Worm (Caenorhabditis elegans) whole organism, young adult: ENCODE results near the gene B0454.5.
A peak's percentile ranks its signal among the peaks of the same experiment; 100 is the strongest.

Experiments
- B0019.2 ChIP-seq: fragments of 200-800 bp; sonication (Bioruptor generic); conservative IDR thresholded peaks from 2 replicates; pipeline ENCODE4 v1.3.6; 2022; ENCODE audit warnings: missing genetic modification reagents, missing genetic modification characterization, missing compliant biosample characterization
- C06A6.2 ChIP-seq: fragments of 200-800 bp; sonication (Bioruptor generic); conservative IDR thresholded peaks from 2 replicates; pipeline ENCODE4 v1.3.6; 2022; ENCODE audit warnings: missing genetic modification characterization, missing compliant biosample characterization
- C17E4.6 ChIP-seq: fragments of 200-800 bp; sonication (Bioruptor generic); IDR thresholded peaks from 2 replicates; pipeline ENCODE4 v1.3.6; 2022; ENCODE audit warnings: missing genetic modification reagents, missing genetic modification characterization, missing compliant biosample characterization
- D2030.7 ChIP-seq: fragments of 200-800 bp; sonication (Bioruptor generic); IDR thresholded peaks from 2 replicates; pipeline ENCODE4 v1.3.6; 2022; ENCODE audit warnings: missing genetic modification reagents, missing genetic modification characterization, missing compliant biosample characterization
- F33H1.4 ChIP-seq: fragments of 200-800 bp; sonication (Bioruptor generic); IDR thresholded peaks from 2 replicates; pipeline ENCODE4 v1.3.6; 2022; ENCODE audit warnings: missing genetic modification reagents, missing genetic modification characterization, missing compliant biosample characterization
- F49E8.2 ChIP-seq: sonication (generic microtip); optimal IDR thresholded peaks from 3 replicates; lab custom pipeline; 2017; ENCODE audit warnings: missing genetic modification characterization, mild to moderate bottlenecking, missing compliant biosample characterization, antibody characterized with exemption, moderate library complexity; ENCODE audit not compliant: insufficient read depth
- K11D2.4 ChIP-seq: fragments of 200-800 bp; sonication (Bioruptor generic); IDR thresholded peaks from 2 replicates; pipeline ENCODE4 v1.3.6; 2022; ENCODE audit warnings: missing genetic modification reagents, missing genetic modification characterization, missing compliant biosample characterization
- T07F8.4 ChIP-seq: sonication (generic microtip); optimal IDR thresholded peaks from 2 replicates; lab custom pipeline; 2016; ENCODE audit warnings: mild to moderate bottlenecking, missing genetic modification characterization, moderate library complexity, missing compliant biosample characterization
- Y53F4B.3 ChIP-seq: fragments of 200-800 bp; sonication (Bioruptor generic); IDR thresholded peaks from 2 replicates; pipeline ENCODE4 v1.3.6; 2022; ENCODE audit warnings: missing genetic modification reagents, missing genetic modification characterization, missing compliant biosample characterization
- Y53G8AR.9 ChIP-seq: fragments of 200-800 bp; sonication (Bioruptor generic); conservative IDR thresholded peaks from 2 replicates; pipeline ENCODE4 v1.3.6; 2022; ENCODE audit warnings: missing genetic modification reagents, missing genetic modification characterization, missing compliant biosample characterization
- ama-1 ChIP-seq, 3 experiments: fragments of 150-350 bp in 1 of 3; sonication (generic microtip) in 2 of 3; optimal IDR thresholded peaks; 2 replicates each; lab custom pipeline; 2014 to 2018; ENCODE audit warnings: missing biosample characterization in 2 of 3, missing genetic modification characterization in 2 of 3, missing genetic modification reagents in 2 of 3
- atf-7 ChIP-seq: sonication (generic microtip); optimal IDR thresholded peaks from 2 replicates; lab custom pipeline; 2017; ENCODE audit warnings: mild to moderate bottlenecking, missing genetic modification characterization, missing compliant biosample characterization
- attf-3 ChIP-seq: fragments of 200-800 bp; sonication (Bioruptor generic); conservative IDR thresholded peaks from 2 replicates; pipeline ENCODE4 v1.3.6; 2022; ENCODE audit warnings: missing genetic modification reagents, missing genetic modification characterization, missing compliant biosample characterization
- bed-2 ChIP-seq: fragments of 200-800 bp; sonication (Bioruptor generic); IDR thresholded peaks from 2 replicates; pipeline ENCODE4 v1.3.6; 2022; ENCODE audit warnings: missing genetic modification reagents, missing genetic modification characterization, missing compliant biosample characterization
- cebp-1 ChIP-seq, 2 experiments: fragments of 200-800 bp in 1 of 2; sonication (Bioruptor generic) in 1 of 2; sonication (generic microtip) in 1 of 2; IDR thresholded peaks in 1 of 2; optimal IDR thresholded peaks in 1 of 2; 2 replicates each; pipeline versions ENCODE4 v1.3.6 to Lab custom; 2017 to 2022; ENCODE audit warnings: missing compliant biosample characterization in 2 of 2, missing genetic modification characterization in 2 of 2, mild to moderate bottlenecking in 1 of 2, missing genetic modification reagents in 1 of 2, moderate library complexity in 1 of 2
- cebp-2 ChIP-seq: fragments of 200-800 bp; sonication (Bioruptor generic); IDR thresholded peaks from 2 replicates; pipeline ENCODE4 v1.3.6; 2022; ENCODE audit warnings: missing genetic modification characterization, missing compliant biosample characterization
- ceh-100 ChIP-seq: fragments of 200-800 bp; sonication (Bioruptor generic); IDR thresholded peaks from 2 replicates; pipeline ENCODE4 v1.3.6; 2022; ENCODE audit warnings: missing genetic modification reagents, missing genetic modification characterization, missing compliant biosample characterization
- ceh-27 ChIP-seq: fragments of 200-800 bp; sonication (Bioruptor generic); optimal IDR thresholded peaks from 2 replicates; lab custom pipeline; 2018; ENCODE audit warnings: mild to moderate bottlenecking, missing genetic modification characterization, moderate library complexity, missing compliant biosample characterization
- ceh-40 ChIP-seq: fragments of 200-800 bp; sonication (Bioruptor generic); IDR thresholded peaks from 2 replicates; pipeline ENCODE4 v1.3.6; 2022; ENCODE audit warnings: missing genetic modification characterization, missing compliant biosample characterization
- ceh-58 ChIP-seq: fragments of 200-800 bp; sonication (Bioruptor generic); IDR thresholded peaks from 2 replicates; pipeline ENCODE4 v1.3.6; 2022; ENCODE audit warnings: missing genetic modification characterization, missing compliant biosample characterization
- ceh-79 ChIP-seq: sonication (generic microtip); optimal IDR thresholded peaks from 2 replicates; lab custom pipeline; 2017; ENCODE audit warnings: mild to moderate bottlenecking, missing genetic modification characterization, missing compliant biosample characterization
- dpff-1 ChIP-seq: sonication (generic microtip); optimal IDR thresholded peaks from 2 replicates; lab custom pipeline; 2017; ENCODE audit warnings: mild to moderate bottlenecking, missing genetic modification characterization, missing compliant biosample characterization
- efl-1 ChIP-seq: fragments of 150-350 bp; optimal IDR thresholded peaks from 2 replicates; lab custom pipeline; 2014; ENCODE audit warnings: missing biosample characterization, missing genetic modification reagents, missing genetic modification characterization
- egl-18 ChIP-seq: fragments of 200-800 bp; sonication (Bioruptor generic); IDR thresholded peaks from 2 replicates; pipeline ENCODE4 v1.3.6; 2022; ENCODE audit warnings: missing genetic modification reagents, missing genetic modification characterization, missing compliant biosample characterization
- egl-44 ChIP-seq: fragments of 200-800 bp; sonication (Bioruptor generic); IDR thresholded peaks from 2 replicates; pipeline ENCODE4 v1.3.6; 2022; ENCODE audit warnings: missing genetic modification reagents, missing genetic modification characterization, missing compliant biosample characterization
- gei-17 ChIP-seq: fragments of 200-800 bp; sonication (Bioruptor generic); optimal IDR thresholded peaks from 2 replicates; lab custom pipeline; 2018; ENCODE audit warnings: mild to moderate bottlenecking, missing genetic modification characterization, missing compliant biosample characterization
- hmg-1.2 ChIP-seq: fragments of 200-800 bp; sonication (Bioruptor generic); IDR thresholded peaks from 2 replicates; pipeline ENCODE4 v1.3.6; 2022; ENCODE audit warnings: missing genetic modification reagents, missing genetic modification characterization, missing compliant biosample characterization
- let-607 ChIP-seq, 2 experiments: fragments of 200-800 bp in 1 of 2; sonication (Bioruptor generic) in 1 of 2; sonication (generic microtip) in 1 of 2; optimal IDR thresholded peaks; 2 replicates each; lab custom pipeline; 2016 to 2018; ENCODE audit warnings: mild to moderate bottlenecking in 2 of 2, missing compliant biosample characterization in 2 of 2, missing genetic modification characterization in 2 of 2, moderate library complexity in 2 of 2, missing genotype in 1 of 2
- lin-40 ChIP-seq: sonication (generic microtip); optimal IDR thresholded peaks from 2 replicates; lab custom pipeline; 2016; ENCODE audit warnings: missing genetic modification characterization, mild to moderate bottlenecking, missing compliant biosample characterization, missing genotype, missing genetic modification reagents
- lir-1 ChIP-seq: fragments of 200-800 bp; sonication (Bioruptor generic); conservative IDR thresholded peaks from 2 replicates; pipeline ENCODE4 v1.3.6; 2022; ENCODE audit warnings: missing genetic modification reagents, missing genetic modification characterization, missing compliant biosample characterization
- lsl-1 ChIP-seq: fragments of 200-800 bp; sonication (Bioruptor generic); optimal IDR thresholded peaks from 2 replicates; lab custom pipeline; 2018; ENCODE audit warnings: mild to moderate bottlenecking, missing genetic modification characterization, moderate library complexity, missing compliant biosample characterization
- mcd-1 ChIP-seq: fragments of 200-800 bp; sonication (Bioruptor generic); IDR thresholded peaks from 2 replicates; pipeline ENCODE4 v1.3.6; 2022; ENCODE audit warnings: missing genetic modification reagents, missing genetic modification characterization, missing compliant biosample characterization
- mel-28 ChIP-seq: sonication (generic microtip); optimal IDR thresholded peaks from 2 replicates; lab custom pipeline; 2016; ENCODE audit warnings: borderline replicate concordance, mild to moderate bottlenecking, missing genetic modification characterization, missing compliant biosample characterization
- nfya-2 ChIP-seq: fragments of 200-800 bp; sonication (Bioruptor generic); IDR thresholded peaks from 2 replicates; pipeline ENCODE4 v1.3.6; 2022; ENCODE audit warnings: missing genetic modification reagents, missing genetic modification characterization, missing compliant biosample characterization
- nfyb-1 ChIP-seq: fragments of 200-800 bp; sonication (Bioruptor generic); IDR thresholded peaks from 2 replicates; pipeline ENCODE4 v1.3.6; 2022; ENCODE audit warnings: missing genetic modification reagents, missing genetic modification characterization, missing compliant biosample characterization
- nhr-27 ChIP-seq: fragments of 200-800 bp; sonication (Bioruptor generic); optimal IDR thresholded peaks from 2 replicates; lab custom pipeline; 2018; ENCODE audit warnings: mild to moderate bottlenecking, missing genetic modification characterization, moderate library complexity, missing compliant biosample characterization
- nhr-90 ChIP-seq: sonication (generic microtip); optimal IDR thresholded peaks from 2 replicates; lab custom pipeline; 2016; ENCODE audit warnings: missing genotype, mild to moderate bottlenecking, missing genetic modification characterization, missing compliant biosample characterization
- pbrm-1 ChIP-seq: fragments of 200-800 bp; sonication (Bioruptor generic); IDR thresholded peaks from 2 replicates; pipeline ENCODE4 v1.3.6; 2022; ENCODE audit warnings: missing genetic modification reagents, missing genetic modification characterization, missing compliant biosample characterization
- pha-4 ChIP-seq: fragments of 150-350 bp; sonication (generic microtip); optimal IDR thresholded peaks from 2 replicates; lab custom pipeline; 2014; ENCODE audit warnings: missing biosample characterization, missing genetic modification reagents, missing genetic modification characterization
- rec-8 ChIP-seq, 2 experiments: sonication (generic microtip); optimal IDR thresholded peaks; 2 replicates each; lab custom pipeline; 2016; ENCODE audit warnings: mild to moderate bottlenecking in 2 of 2, missing genetic modification characterization in 2 of 2, missing genetic modification reagents in 2 of 2, missing genotype in 2 of 2, missing biosample characterization in 1 of 2, missing compliant biosample characterization in 1 of 2, moderate library complexity in 1 of 2
- snpc-1.1 ChIP-seq: sonication (generic microtip); optimal IDR thresholded peaks from 2 replicates; lab custom pipeline; 2017; ENCODE audit warnings: missing genetic modification characterization, mild to moderate bottlenecking, missing compliant biosample characterization, antibody characterized with exemption, moderate library complexity, missing genotype, missing genetic modification reagents; ENCODE audit not compliant: insufficient read depth
- tbp1 ChIP-seq: fragments of 200-800 bp; sonication (Bioruptor generic); optimal IDR thresholded peaks from 2 replicates; lab custom pipeline; 2018; ENCODE audit warnings: mild to moderate bottlenecking, missing genetic modification characterization, missing compliant biosample characterization
- tbx-9 ChIP-seq: sonication (generic microtip); optimal IDR thresholded peaks from 2 replicates; lab custom pipeline; 2016; ENCODE audit warnings: borderline replicate concordance, missing genetic modification characterization, inconsistent platforms, missing compliant biosample characterization
- unc-130 ChIP-seq: sonication (generic microtip); optimal IDR thresholded peaks from 2 replicates; lab custom pipeline; 2016; ENCODE audit warnings: missing genetic modification reagents, missing genetic modification characterization, missing compliant biosample characterization
- xnd-1 ChIP-seq: sonication (generic microtip); optimal IDR thresholded peaks from 2 replicates; lab custom pipeline; 2016; ENCODE audit warnings: missing genotype, missing genetic modification reagents, missing genetic modification characterization, missing compliant biosample characterization
- ztf-28 ChIP-seq: fragments of 200-800 bp; sonication (Bioruptor generic); IDR thresholded peaks from 2 replicates; pipeline ENCODE4 v1.3.6; 2022; ENCODE audit warnings: missing genetic modification reagents, missing genetic modification characterization, missing compliant biosample characterization
- ztf-3 ChIP-seq: fragments of 200-800 bp; sonication (Bioruptor generic); optimal IDR thresholded peaks from 2 replicates; lab custom pipeline; 2018; ENCODE audit warnings: mild to moderate bottlenecking, missing genetic modification characterization, missing compliant biosample characterization

Gene B0454.5

ce11 chrII:3062222-3062621, 23.6 kb downstream of the B0454.5 start (continued):
- TF ChIP-seq ceh-27 (GFP tag; lab: Kevin White, UChicago): no peak
- TF ChIP-seq egl-18 (GFP tag; lab: Robert Waterston, UW): no peak
- TF ChIP-seq pha-4 (tag; lab: Kevin White, UChicago): no peak
- TF ChIP-seq atf-7 (tag; lab: Kevin White, UChicago): no peak
- TF ChIP-seq ceh-79 (tag; lab: Kevin White, UChicago): no peak
- no peak for TF ChIP-seq nhr-27 (tag; lab: Kevin White, UChicago)
- no peak for TF ChIP-seq B0019.2 (GFP tag; lab: Robert Waterston, UW)
- TF ChIP-seq nfya-2: no peak
- TF ChIP-seq efl-1 (GFP tag; lab: Kevin White, UChicago): no peak
- TF ChIP-seq cebp-2 (GFP tag; lab: Robert Waterston, UW): no peak
- peak; percentile 65 for TF ChIP-seq unc-130 (GFP tag; lab: Kevin White, UChicago)
- peak; percentile 48 for TF ChIP-seq lin-40
- TF ChIP-seq pbrm-1 (GFP tag; lab: Robert Waterston, UW): no peak; the same call in 1 of the 2 replicates
- TF ChIP-seq ceh-58 (GFP tag; lab: Robert Waterston, UW): no peak
- TF ChIP-seq F49E8.2: peak; percentile 18
- peak; percentile 48 for TF ChIP-seq snpc-1.1 (tag; lab: Kevin White, UChicago)
- no peak for TF ChIP-seq bed-2 (GFP tag; lab: Robert Waterston, UW)
- peak; percentile 46 for TF ChIP-seq lsl-1
- no peak for TF ChIP-seq egl-44 (GFP tag; lab: Robert Waterston, UW)
- TF ChIP-seq tbp1: peak; percentile 95
- no peak for TF ChIP-seq ztf-3 (GFP tag; lab: Kevin White, UChicago)
- no peak for TF ChIP-seq mel-28 (tag; lab: Kevin White, UChicago)
- TF ChIP-seq ztf-28: 0 out of 2 replicates have a peak, but pooled peaks have one; percentile 48
- peak; percentile 11 for TF ChIP-seq xnd-1 (tag; lab: Kevin White, UChicago)
- TF ChIP-seq tbx-9: no peak
- no peak for TF ChIP-seq Y53F4B.3 (GFP tag; lab: Robert Waterston, UW)
- TF ChIP-seq nhr-90: peak; percentile 69
- TF ChIP-seq cebp-1 (GFP tag; IDR thresholded peaks at IDR 0.05; lab: Robert Waterston, UW): 0 out of 2 replicates have a peak, but pooled peaks have one; percentile 12
- TF ChIP-seq cebp-1 (tag; optimal IDR thresholded peaks at IDR 0.05; lab: Kevin White, UChicago): peak; percentile 58
- TF ChIP-seq ceh-100 (GFP tag; lab: Robert Waterston, UW): peak; percentile 53; the same call in 1 of the 2 replicates
- TF ChIP-seq F33H1.4 (GFP tag; lab: Robert Waterston, UW): peak; percentile 56
- TF ChIP-seq lir-1: no peak
- TF ChIP-seq Y53G8AR.9 (GFP tag; lab: Robert Waterston, UW): no peak; the same call in 1 of the 2 replicates
- TF ChIP-seq K11D2.4 (GFP tag; lab: Robert Waterston, UW): 0 out of 2 replicates have a peak, but pooled peaks have one; percentile 33
- no peak for TF ChIP-seq attf-3 (GFP tag; lab: Robert Waterston, UW)
- no peak for TF ChIP-seq C06A6.2 (GFP tag; lab: Robert Waterston, UW)
- peak; percentile 88 for TF ChIP-seq nfyb-1 (GFP tag; lab: Robert Waterston, UW)
- peak; percentile 26 for TF ChIP-seq T07F8.4 (tag; lab: Kevin White, UChicago)
- no peak for TF ChIP-seq ceh-40 (GFP tag; lab: Robert Waterston, UW)
- TF ChIP-seq mcd-1 (GFP tag; lab: Robert Waterston, UW): peak; percentile 54
- TF ChIP-seq ama-1 (optimal IDR thresholded peaks at IDR 0.05; lab: Kevin White, UChicago): no peak
- peak in 1 of 2 experiments; percentile 38 for TF ChIP-seq ama-1 (GFP tag; optimal IDR thresholded peaks at IDR 0.05; lab: Kevin White, UChicago)
- no peak for TF ChIP-seq C17E4.6 (GFP tag; lab: Robert Waterston, UW)
- peak; percentile 2 to 5 for TF ChIP-seq let-607 (tag; optimal IDR thresholded peaks at IDR 0.05; lab: Kevin White, UChicago)
- peak; percentile 79 for TF ChIP-seq hmg-1.2
- no peak for TF ChIP-seq dpff-1
- TF ChIP-seq gei-17: no peak
- TF ChIP-seq D2030.7 (GFP tag; lab: Robert Waterston, UW): peak; percentile 78
- TF ChIP-seq rec-8 (tag; optimal IDR thresholded peaks at IDR 0.05; lab: Kevin White, UChicago): no peak
